Fruit fly (Drosophila melanogaster) whole organism, embryonic: ENCODE results near the gene Pex14.

Source experiments
- Adf1 ChIP-seq: fragments of 200-800 bp; sonication (Bioruptor generic); IDR thresholded peaks from 2 replicates; pipeline ENCODE4 v1.3.6; 2022; ENCODE audit warnings: missing biosample characterization, missing genetic modification characterization
- CG10209 ChIP-seq: fragments of 200-800 bp; sonication (Bioruptor generic); optimal IDR thresholded peaks from 3 replicates; lab custom pipeline; 2017; ENCODE audit warnings: missing biosample characterization, mild to moderate bottlenecking, missing genetic modification characterization, missing genetic modification reagents
- CG12769 ChIP-seq: fragments of 200-800 bp; sonication (Bioruptor generic); optimal IDR thresholded peaks from 2 replicates; lab custom pipeline; 2019; ENCODE audit warnings: missing biosample characterization, mild to moderate bottlenecking, missing genetic modification characterization, moderate library complexity
- CG1647 ChIP-seq: fragments of 200-800 bp; sonication (Bioruptor generic); optimal IDR thresholded peaks from 3 replicates; lab custom pipeline; 2016; ENCODE audit warnings: missing biosample characterization, missing genetic modification characterization
- CG17186 ChIP-seq: fragments of 200-800 bp; sonication (Bioruptor generic); optimal IDR thresholded peaks from 3 replicates; lab custom pipeline; 2017; ENCODE audit warnings: missing biosample characterization, missing genetic modification reagents, missing genetic modification characterization
- CG3726 ChIP-seq: fragments of 200-800 bp; sonication (Bioruptor generic); IDR thresholded peaks from 3 replicates; pipeline ENCODE4, ENCODE4 v1.3.6; 2022; ENCODE audit warnings: missing biosample characterization, missing genetic modification characterization
- CG4617 ChIP-seq: fragments of 200-800 bp; sonication (Bioruptor generic); optimal IDR thresholded peaks from 3 replicates; lab custom pipeline; 2016; ENCODE audit warnings: missing biosample characterization, missing genetic modification characterization, borderline replicate concordance
- CG4820 ChIP-seq: fragments of 200-800 bp; sonication (Bioruptor generic); optimal IDR thresholded peaks from 3 replicates; lab custom pipeline; 2016; ENCODE audit warnings: missing biosample characterization, missing genetic modification characterization
- CG6654 ChIP-seq: fragments of 200-800 bp; sonication (Bioruptor generic); optimal IDR thresholded peaks from 2 replicates; lab custom pipeline; 2017; ENCODE audit warnings: missing biosample characterization, mild to moderate bottlenecking, missing genetic modification characterization
- CG6791 ChIP-seq: fragments of 200-800 bp; sonication (Bioruptor generic); IDR thresholded peaks from 3 replicates; pipeline ENCODE4 v1.3.6; 2022; ENCODE audit warnings: missing biosample characterization, missing genetic modification characterization; ENCODE audit not compliant: partially characterized antibody
- CG8290 ChIP-seq, 3 experiments: fragments of 200-800 bp; sonication (Bioruptor generic); optimal IDR thresholded peaks; 2 replicates each; lab custom pipeline; 2016 to 2019; ENCODE audit warnings: missing biosample characterization in 3 of 3, missing genetic modification characterization in 3 of 3, mild to moderate bottlenecking in 2 of 3, moderate library complexity in 1 of 3
- CG8765 ChIP-seq: fragments of 200-800 bp; sonication (Bioruptor generic); IDR thresholded peaks from 2 replicates; pipeline ENCODE4 v1.3.6; 2022; ENCODE audit warnings: missing biosample characterization, missing genetic modification characterization
- CG9876 ChIP-seq: fragments of 200-800 bp; sonication (Bioruptor generic); optimal IDR thresholded peaks from 2 replicates; lab custom pipeline; 2016; ENCODE audit warnings: missing biosample characterization, missing genetic modification characterization
- Camta ChIP-seq: fragments of 200-800 bp; sonication (Bioruptor generic); optimal IDR thresholded peaks from 2 replicates; lab custom pipeline; 2016; ENCODE audit warnings: missing biosample characterization, missing genetic modification characterization
- CoRest ChIP-seq: fragments of 200-800 bp; sonication (Bioruptor generic); optimal IDR thresholded peaks from 3 replicates; lab custom pipeline; 2018; ENCODE audit warnings: missing biosample characterization, mild to moderate bottlenecking, missing genetic modification characterization, moderate library complexity
- Ets65A ChIP-seq: fragments of 200-800 bp; sonication (Bioruptor generic); peaks from one replicate; lab custom pipeline; 2016; ENCODE audit warnings: missing biosample characterization, missing genetic modification characterization
- HLH54F ChIP-seq: fragments of 200-800 bp; sonication (Bioruptor generic); optimal IDR thresholded peaks from 3 replicates; lab custom pipeline; 2016; ENCODE audit warnings: missing biosample characterization, missing genetic modification characterization
- Hsf ChIP-seq: fragments of 200-800 bp; sonication (Bioruptor generic); optimal IDR thresholded peaks from 3 replicates; lab custom pipeline; 2016; ENCODE audit warnings: missing biosample characterization, missing genetic modification characterization
- Max ChIP-seq: fragments of 200-800 bp; sonication (Bioruptor generic); optimal IDR thresholded peaks from 2 replicates; lab custom pipeline; 2016; ENCODE audit warnings: missing biosample characterization, mild to moderate bottlenecking, missing genetic modification characterization
- Nf-YB ChIP-seq: fragments of 200-800 bp; sonication (Bioruptor generic); optimal IDR thresholded peaks from 3 replicates; lab custom pipeline; 2019; ENCODE audit warnings: missing biosample characterization, mild to moderate bottlenecking, missing genetic modification characterization, moderate library complexity
- Oaz ChIP-seq: fragments of 200-800 bp; sonication (Bioruptor generic); IDR thresholded peaks from 2 replicates; pipeline ENCODE4 v1.3.6; 2022; ENCODE audit warnings: missing biosample characterization, missing genetic modification characterization
- Sox102F ChIP-seq: fragments of 200-800 bp; sonication (Bioruptor generic); optimal IDR thresholded peaks from 2 replicates; lab custom pipeline; 2018; ENCODE audit warnings: missing biosample characterization, mild to moderate bottlenecking, missing genetic modification characterization, moderate library complexity
- Sry-β ChIP-seq: fragments of 200-800 bp; sonication (Bioruptor generic); optimal IDR thresholded peaks from 2 replicates; lab custom pipeline; 2018; ENCODE audit warnings: missing biosample characterization, mild to moderate bottlenecking, missing genetic modification characterization, moderate library complexity
- ac ChIP-seq: fragments of 200-800 bp; sonication (Bioruptor generic); optimal IDR thresholded peaks from 3 replicates; lab custom pipeline; 2017; ENCODE audit warnings: missing biosample characterization, mild to moderate bottlenecking, missing genetic modification characterization
- amos ChIP-seq: fragments of 200-800 bp; sonication (Bioruptor generic); IDR thresholded peaks from 2 replicates; pipeline ENCODE4 v1.3.6; 2022; ENCODE audit warnings: missing biosample characterization, missing genetic modification characterization; ENCODE audit not compliant: partially characterized antibody
- ara ChIP-seq: fragments of 200-800 bp; sonication (Bioruptor generic); IDR thresholded peaks from 2 replicates; pipeline ENCODE4 v1.3.6; 2022; ENCODE audit warnings: missing biosample characterization, missing genetic modification characterization
- ase ChIP-seq: fragments of 200-800 bp; sonication (Bioruptor generic); IDR thresholded peaks from 3 replicates; pipeline ENCODE4 v1.3.6; 2022; ENCODE audit warnings: missing biosample characterization, missing genetic modification characterization
- bcd ChIP-seq: fragments of 200-800 bp; sonication (Bioruptor generic); optimal IDR thresholded peaks from 2 replicates; lab custom pipeline; 2017; ENCODE audit warnings: missing biosample characterization, mild to moderate bottlenecking, missing genetic modification characterization
- br ChIP-seq: fragments of >200 bp; optimal IDR thresholded peaks from 2 replicates; lab custom pipeline; 2017
- cad ChIP-seq: fragments of >200 bp; optimal IDR thresholded peaks from 2 replicates; lab custom pipeline; 2017; ENCODE audit warnings: missing biosample characterization, missing genetic modification characterization
- chif ChIP-seq, 2 experiments: fragments of 200-800 bp; sonication (Bioruptor generic); optimal IDR thresholded peaks; 3 replicates each; lab custom pipeline; 2016; ENCODE audit warnings: missing biosample characterization in 2 of 2, missing genetic modification characterization in 2 of 2
- chinmo ChIP-seq: fragments of 200-800 bp; sonication (Bioruptor generic); IDR thresholded peaks from 4 replicates; pipeline ENCODE4 v1.3.6; 2022; ENCODE audit warnings: missing biosample characterization, missing genetic modification characterization; ENCODE audit not compliant: partially characterized antibody
- dmrt11E ChIP-seq: fragments of 200-800 bp; sonication (Bioruptor generic); optimal IDR thresholded peaks from 3 replicates; lab custom pipeline; 2018; ENCODE audit warnings: missing biosample characterization, mild to moderate bottlenecking, missing genetic modification characterization, moderate library complexity
- fd102C ChIP-seq: fragments of 200-800 bp; sonication (Bioruptor generic); optimal IDR thresholded peaks from 2 replicates; lab custom pipeline; 2018; ENCODE audit warnings: missing biosample characterization, mild to moderate bottlenecking, missing genetic modification characterization, moderate library complexity
- ham ChIP-seq: fragments of 200-800 bp; sonication (Bioruptor generic); IDR thresholded peaks from 2 replicates; pipeline ENCODE4 v1.3.6; 2022; ENCODE audit warnings: missing biosample characterization, missing genetic modification characterization
- hth ChIP-seq: fragments of >200 bp; optimal IDR thresholded peaks from 2 replicates; lab custom pipeline; 2017; ENCODE audit warnings: inconsistent platforms
- inv ChIP-seq: fragments of 200-800 bp; sonication (Bioruptor generic); IDR thresholded peaks from 2 replicates; pipeline ENCODE4 v1.3.6; 2022; ENCODE audit warnings: missing biosample characterization, missing genetic modification characterization; ENCODE audit not compliant: partially characterized antibody
- jigr1 ChIP-seq: fragments of 200-800 bp; sonication (Bioruptor generic); IDR thresholded peaks from 3 replicates; pipeline ENCODE4 v1.3.6; 2022; ENCODE audit warnings: missing biosample characterization, missing genetic modification characterization
- mam ChIP-seq: fragments of 200-800 bp; sonication (Bioruptor generic); optimal IDR thresholded peaks from 3 replicates; lab custom pipeline; 2016; ENCODE audit warnings: missing biosample characterization, missing genetic modification characterization
- pum ChIP-seq: fragments of 200-800 bp; sonication (Bioruptor generic); optimal IDR thresholded peaks from 2 replicates; lab custom pipeline; 2016; ENCODE audit warnings: missing biosample characterization, missing genetic modification characterization
- sd ChIP-seq: fragments of 200-800 bp; sonication (Bioruptor generic); optimal IDR thresholded peaks from 3 replicates; lab custom pipeline; 2018; ENCODE audit warnings: missing biosample characterization, mild to moderate bottlenecking, missing genetic modification characterization, moderate library complexity
- ssp ChIP-seq: fragments of 200-800 bp; sonication (Bioruptor generic); IDR thresholded peaks from 2 replicates; pipeline ENCODE4 v1.3.6; 2022; ENCODE audit warnings: missing biosample characterization, missing genetic modification characterization
- tap ChIP-seq: fragments of 200-800 bp; optimal IDR thresholded peaks from 3 replicates; lab custom pipeline; 2019; ENCODE audit warnings: missing biosample characterization, mild to moderate bottlenecking, missing genetic modification characterization, moderate library complexity
- tll ChIP-seq, 2 experiments: fragments of 200-800 bp in 1 of 2; fragments of >200 bp in 1 of 2; sonication (Bioruptor generic) in 1 of 2; optimal IDR thresholded peaks; 2 replicates each; lab custom pipeline; 2017 to 2019; ENCODE audit warnings: missing biosample characterization in 2 of 2, missing genetic modification characterization in 2 of 2, mild to moderate bottlenecking in 1 of 2, moderate library complexity in 1 of 2
- tx ChIP-seq: fragments of 200-800 bp; sonication (Bioruptor generic); optimal IDR thresholded peaks from 2 replicates; lab custom pipeline; 2016; ENCODE audit warnings: missing biosample characterization, missing genetic modification characterization
- unc-4 ChIP-seq: fragments of 200-800 bp; sonication (Bioruptor generic); IDR thresholded peaks from 2 replicates; pipeline ENCODE4 v1.3.6; 2022; ENCODE audit warnings: missing biosample characterization, missing genetic modification characterization; ENCODE audit not compliant: partially characterized antibody
- vnd ChIP-seq: fragments of 200-800 bp; sonication (Bioruptor generic); IDR thresholded peaks from 3 replicates; pipeline ENCODE4 v1.3.6; 2022; ENCODE audit warnings: missing biosample characterization, missing genetic modification characterization; ENCODE audit not compliant: partially characterized antibody
- zf30C ChIP-seq: fragments of 200-800 bp; sonication (Bioruptor generic); optimal IDR thresholded peaks from 3 replicates; lab custom pipeline; 2018; ENCODE audit warnings: missing biosample characterization, mild to moderate bottlenecking, missing genetic modification characterization

Pex14 gene

dm6 chr3L:20809088-20809999, 30.7 kb downstream of the Pex14 start, which contains the start of the genes CG3634 and HIPP1 (continued):
- TF ChIP-seq Oaz (no peak), pum (GFP tag; lab: Kevin White, UChicago) (no peak), Ets65A (GFP tag; lab: Kevin White, UChicago) (peak; percentile 85), CG6654 (no peak), amos (GFP tag; lab: Robert Waterston, UW) (peak; percentile 70), Sox102F (GFP tag; lab: Kevin White, UChicago) (no peak), CoRest (tag; lab: Kevin White, UChicago) (peak; percentile 53), CG8290 (GFP tag; optimal IDR thresholded peaks at IDR 0.05; lab: Kevin White, UChicago) (peak; percentile 3), CG8290 (tag; optimal IDR thresholded peaks at IDR 0.05; lab: Kevin White, UChicago) (no peak), CG4820 (GFP tag; lab: Kevin White, UChicago) (no peak), br (lab: Kevin White, UChicago) (no peak), vnd (GFP tag; lab: Robert Waterston, UW) (peak; percentile 68; the same call in 2 of the 3 replicates), sd (no peak), Adf1 (no peak), CG17186 (GFP tag; lab: Kevin White, UChicago) (peak; percentile 50), ac (GFP tag; lab: Kevin White, UChicago) (no peak), Max (GFP tag; lab: Kevin White, UChicago) (peak; percentile 37), jigr1 (no peak), HLH54F (no peak), cad (GFP tag; lab: Kevin White, UChicago) (no peak), tll (GFP tag; optimal IDR thresholded peaks at IDR 0.05; lab: Kevin White, UChicago) (no peak), chinmo (GFP tag; lab: Robert Waterston, UW) (0 out of 4 replicates have a peak, but pooled peaks have one; percentile 74), CG3726 (GFP tag; lab: Robert Waterston, UW) (no peak), CG9876 (GFP tag; lab: Kevin White, UChicago) (no peak), CG10209 (GFP tag; lab: Kevin White, UChicago) (no peak), dmrt11E (tag; lab: Kevin White, UChicago) (no peak), tx (GFP tag; lab: Kevin White, UChicago) (no peak), hth (lab: Kevin White, UChicago) (no peak), inv (GFP tag; lab: Robert Waterston, UW) (peak; percentile 56), ara (GFP tag; lab: Robert Waterston, UW) (no peak), chif (GFP tag; optimal IDR thresholded peaks at IDR 0.05; lab: Kevin White, UChicago) (no peak), Sry-β (peak; percentile 64), CG12769 (tag; lab: Kevin White, UChicago) (no peak), unc-4 (GFP tag; lab: Robert Waterston, UW) (peak; percentile 69; the same call in 1 of the 2 replicates), CG8765 (GFP tag; lab: Robert Waterston, UW) (no peak), ssp (GFP tag; lab: Robert Waterston, UW) (peak; percentile 72), Hsf (peak; percentile 24), CG6791 (GFP tag; lab: Robert Waterston, UW) (no peak), ham (no peak), CG1647 (GFP tag; lab: Kevin White, UChicago) (no peak), fd102C (GFP tag; lab: Kevin White, UChicago) (no peak), ase (GFP tag; lab: Robert Waterston, UW) (no peak), zf30C (GFP tag; lab: Kevin White, UChicago) (no peak), Camta (GFP tag; lab: Kevin White, UChicago) (no peak), tap (tag; lab: Kevin White, UChicago) (no peak), bcd (no peak), CG4617 (GFP tag; lab: Kevin White, UChicago) (peak; percentile 71), mam (GFP tag; lab: Kevin White, UChicago) (peak; percentile 9), Nf-YB (GFP tag; lab: Kevin White, UChicago) (peak; percentile 36)
